Worm (Caenorhabditis elegans) whole organism, L2 larva: ENCODE measurements around the gene F35F10.7.

Experiments
- C34F6.9 ChIP-seq: fragments of 150-350 bp; optimal IDR thresholded peaks from 2 replicates; lab custom pipeline; 2014; ENCODE audit warnings: missing biosample characterization, missing genetic modification characterization
- F13H6.1 ChIP-seq: sonication (generic microtip); optimal IDR thresholded peaks from 2 replicates; lab custom pipeline; 2016; ENCODE audit warnings: missing genetic modification characterization, missing compliant biosample characterization
- R02D3.7 ChIP-seq: fragments of 150-350 bp; optimal IDR thresholded peaks from 2 replicates; lab custom pipeline; 2014; ENCODE audit warnings: missing biosample characterization, missing genetic modification characterization
- Y55F3AM.14 ChIP-seq: fragments of 200-800 bp; sonication (Bioruptor generic); optimal IDR thresholded peaks from 2 replicates; lab custom pipeline; 2018; ENCODE audit warnings: mild to moderate bottlenecking, missing genetic modification characterization, missing compliant biosample characterization
- ZK546.5 ChIP-seq: sonication (generic microtip); optimal IDR thresholded peaks from 2 replicates; lab custom pipeline; 2017; ENCODE audit warnings: missing biosample characterization, missing genetic modification characterization
- aly-2 ChIP-seq: fragments of 150-350 bp; optimal IDR thresholded peaks from 2 replicates; lab custom pipeline; 2014; ENCODE audit warnings: missing biosample characterization, missing genetic modification characterization
- ama-1 ChIP-seq: fragments of 150-350 bp; optimal IDR thresholded peaks from 2 replicates; lab custom pipeline; 2018; ENCODE audit warnings: inconsistent platforms
- blmp-1 ChIP-seq: sonication (generic microtip); optimal IDR thresholded peaks from 2 replicates; lab custom pipeline; 2017; ENCODE audit warnings: missing genetic modification characterization, mild to moderate bottlenecking, missing compliant biosample characterization, antibody characterized with exemption, moderate library complexity; ENCODE audit not compliant: insufficient read depth
- ceh-16 ChIP-seq: fragments of 150-350 bp; optimal IDR thresholded peaks from 2 replicates; lab custom pipeline; 2014; ENCODE audit warnings: missing biosample characterization, missing genetic modification characterization
- ceh-82 ChIP-seq: fragments of 150-350 bp; optimal IDR thresholded peaks from 2 replicates; lab custom pipeline; 2014; ENCODE audit warnings: missing biosample characterization, missing genetic modification characterization
- lin-11 ChIP-seq: fragments of 150-350 bp; sonication (generic microtip); optimal IDR thresholded peaks from 2 replicates; lab custom pipeline; 2014; ENCODE audit warnings: missing biosample characterization, missing genetic modification characterization, inconsistent platforms, mixed read lengths
- lin-39 ChIP-seq: fragments of 150-350 bp; optimal IDR thresholded peaks from 2 replicates; lab custom pipeline; 2014; ENCODE audit warnings: missing biosample characterization, missing genetic modification reagents, missing genetic modification characterization
- lsy-2 ChIP-seq, 2 experiments: fragments of 150-350 bp in 1 of 2; sonication (generic microtip) in 1 of 2; optimal IDR thresholded peaks; 2 replicates each; lab custom pipeline; 2014 to 2017; ENCODE audit warnings: missing biosample characterization in 2 of 2, missing genetic modification characterization in 2 of 2
- mab-5 ChIP-seq: fragments of 150-350 bp; optimal IDR thresholded peaks from 2 replicates; lab custom pipeline; 2014; ENCODE audit warnings: missing biosample characterization, missing genetic modification characterization
- nhr-11 ChIP-seq: fragments of 150-350 bp; optimal IDR thresholded peaks from 2 replicates; lab custom pipeline; 2014; ENCODE audit warnings: missing biosample characterization, missing genetic modification characterization
- nhr-129 ChIP-seq: fragments of 150-350 bp; optimal IDR thresholded peaks from 2 replicates; lab custom pipeline; 2014; ENCODE audit warnings: missing biosample characterization, missing genetic modification characterization
- nhr-21 ChIP-seq: fragments of 150-350 bp; optimal IDR thresholded peaks from 2 replicates; lab custom pipeline; 2014; ENCODE audit warnings: missing biosample characterization, missing genetic modification characterization
- nhr-237 ChIP-seq: fragments of 150-350 bp; optimal IDR thresholded peaks from 2 replicates; lab custom pipeline; 2014; ENCODE audit warnings: missing biosample characterization, missing genetic modification characterization
- nhr-25 ChIP-seq: fragments of 150-350 bp; sonication (generic microtip); optimal IDR thresholded peaks from 3 replicates; lab custom pipeline; 2014; ENCODE audit warnings: missing biosample characterization, missing genetic modification characterization
- nhr-77 ChIP-seq: fragments of 150-350 bp; optimal IDR thresholded peaks from 2 replicates; lab custom pipeline; 2014; ENCODE audit warnings: missing biosample characterization, missing genetic modification characterization
- sem-4 ChIP-seq: fragments of 150-350 bp; optimal IDR thresholded peaks from 2 replicates; lab custom pipeline; 2014; ENCODE audit warnings: missing biosample characterization, missing genetic modification reagents, missing genetic modification characterization
- skn-1 ChIP-seq: sonication (generic microtip); optimal IDR thresholded peaks from 2 replicates; lab custom pipeline; 2017; ENCODE audit warnings: missing biosample characterization, missing genetic modification characterization
- sma-9 ChIP-seq, 2 experiments: fragments of 150-350 bp in 1 of 2; sonication (generic microtip) in 1 of 2; optimal IDR thresholded peaks; 2 replicates each; lab custom pipeline; 2014 to 2016; ENCODE audit warnings: missing genetic modification characterization in 2 of 2, mild to moderate bottlenecking in 1 of 2, missing biosample characterization in 1 of 2, missing compliant biosample characterization in 1 of 2, missing genetic modification reagents in 1 of 2, moderate library complexity in 1 of 2
- snpc-4 ChIP-seq: fragments of 150-350 bp; optimal IDR thresholded peaks from 2 replicates; lab custom pipeline; 2014; ENCODE audit warnings: missing biosample characterization, missing genetic modification characterization
- unc-39 ChIP-seq: fragments of 150-350 bp; optimal IDR thresholded peaks from 2 replicates; lab custom pipeline; 2014; ENCODE audit warnings: missing biosample characterization, missing genetic modification characterization
- unc-62 ChIP-seq: fragments of 150-350 bp; optimal IDR thresholded peaks from 2 replicates; lab custom pipeline; 2014; ENCODE audit warnings: missing biosample characterization, missing genetic modification reagents, missing genetic modification characterization
- ztf-1 ChIP-seq: fragments of 200-800 bp; sonication (Bioruptor generic); conservative IDR thresholded peaks from 2 replicates; pipeline ENCODE4 v1.3.6; 2022; ENCODE audit warnings: missing genetic modification characterization, missing compliant biosample characterization
- ztf-4 ChIP-seq: fragments of 150-350 bp; optimal IDR thresholded peaks from 2 replicates; lab custom pipeline; 2014; ENCODE audit warnings: missing biosample characterization, missing genetic modification characterization

Gene F35F10.7

DNA sequence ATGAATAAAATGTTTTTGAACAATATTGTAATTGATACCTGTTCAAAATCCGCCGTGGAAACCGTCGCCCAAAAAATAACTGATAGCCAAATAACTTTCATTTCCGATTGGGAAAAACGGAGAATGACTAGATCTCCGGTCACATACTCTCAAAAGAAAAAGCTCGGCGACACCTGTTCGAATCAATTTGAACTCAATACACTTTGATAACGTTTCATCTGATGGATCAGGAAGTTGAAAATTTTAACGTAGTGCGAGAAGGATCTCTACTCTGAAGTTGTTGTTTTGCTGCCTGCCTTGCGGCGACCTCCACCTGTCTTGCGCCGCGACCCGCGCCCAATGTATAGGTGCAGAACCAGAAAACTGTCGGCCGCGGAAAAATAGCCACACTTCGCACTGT, 14.1 kb downstream of the F35F10.7 start, which contains the start of gene T28A11.20:
T28A11.20 (minus strand) TSS at position 101 of the 400 bp plus-strand sequence.
- TF ChIP-seq nhr-11 (tag; lab: Kevin White, UChicago) (no peak), ztf-1 (GFP tag; lab: Robert Waterston, UW) (no peak)

DNA sequence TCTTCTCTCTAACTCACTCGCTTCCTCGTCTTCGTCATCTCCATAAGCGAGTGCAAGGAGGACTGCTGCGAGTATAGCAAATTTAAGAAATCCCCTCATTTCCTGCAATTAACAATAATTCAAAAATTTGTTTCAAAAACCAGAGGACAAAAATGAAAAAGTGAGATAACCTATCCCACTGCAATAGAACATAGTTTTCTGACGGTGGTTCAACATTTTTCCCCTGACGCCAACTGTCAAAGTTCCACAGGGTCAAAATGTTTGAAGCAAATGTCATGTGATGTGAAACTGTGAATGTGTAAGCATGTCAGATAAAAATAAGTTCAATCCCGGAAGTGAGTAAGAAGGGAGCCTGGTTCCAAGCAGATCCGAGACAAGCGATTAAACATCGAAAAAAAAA, 17.8 kb downstream of the F35F10.7 start, which contains the start of gene T28A11.19:
T28A11.19 (minus strand) TSS at position 108 of the 400 bp plus-strand sequence.
- TF ChIP-seq sma-9 (GFP tag; optimal IDR thresholded peaks at IDR 0.05; lab: Kevin White, UChicago) (peak; percentile 33), sma-9 (tag; optimal IDR thresholded peaks at IDR 0.05; lab: Kevin White, UChicago) (no peak), lin-11 (tag; lab: Kevin White, UChicago) (no peak)
- TF ChIP-seq, all 48 proteins: peak for 1

DNA sequence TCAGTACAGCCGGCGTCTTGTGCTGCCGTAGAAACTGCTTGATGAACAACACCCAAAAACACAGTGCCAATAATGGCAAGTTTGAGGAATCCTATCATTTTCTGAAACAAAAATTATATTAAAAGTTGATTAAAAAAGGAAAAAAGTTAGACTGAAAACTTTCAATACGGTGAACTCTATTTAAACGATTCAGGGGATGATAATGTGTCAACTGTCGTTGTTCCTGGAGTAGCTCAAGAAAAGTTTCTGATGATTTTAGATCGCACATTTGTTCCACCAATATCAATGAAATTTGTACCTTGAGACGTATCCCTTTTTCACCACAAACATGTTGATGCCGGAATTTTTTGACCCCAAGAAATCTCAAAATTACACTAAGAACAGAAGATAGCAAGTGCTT, 19.3 kb downstream of the F35F10.7 start, which contains the start of gene T28A11.18:
T28A11.18 (minus strand) TSS at position 101 of the 400 bp plus-strand sequence.
- no peak for TF ChIP-seq mab-5 (tag; lab: Kevin White, UChicago)
- no peak for TF ChIP-seq nhr-77 (tag; lab: Kevin White, UChicago)
- no peak for TF ChIP-seq unc-62 (GFP tag; lab: Kevin White, UChicago)
- no peak for TF ChIP-seq snpc-4
- TF ChIP-seq aly-2 (tag; lab: Kevin White, UChicago), result no peak
- TF ChIP-seq nhr-237 (tag; lab: Kevin White, UChicago), result no peak
- no peak for TF ChIP-seq blmp-1 (tag; lab: Kevin White, UChicago)
- TF ChIP-seq skn-1 (tag; lab: Kevin White, UChicago), result no peak
- no peak for TF ChIP-seq ztf-1 (GFP tag; lab: Robert Waterston, UW)
- no peak for TF ChIP-seq ZK546.5 (tag; lab: Kevin White, UChicago)
- no peak for TF ChIP-seq sem-4 (tag; lab: Kevin White, UChicago)
- no peak for TF ChIP-seq unc-39
- no peak for TF ChIP-seq ama-1 (lab: Kevin White, UChicago)
- TF ChIP-seq Y55F3AM.14, result no peak
- no peak for TF ChIP-seq nhr-129 (tag; lab: Kevin White, UChicago)
- TF ChIP-seq nhr-25 (tag; lab: Kevin White, UChicago), result no peak

DNA sequence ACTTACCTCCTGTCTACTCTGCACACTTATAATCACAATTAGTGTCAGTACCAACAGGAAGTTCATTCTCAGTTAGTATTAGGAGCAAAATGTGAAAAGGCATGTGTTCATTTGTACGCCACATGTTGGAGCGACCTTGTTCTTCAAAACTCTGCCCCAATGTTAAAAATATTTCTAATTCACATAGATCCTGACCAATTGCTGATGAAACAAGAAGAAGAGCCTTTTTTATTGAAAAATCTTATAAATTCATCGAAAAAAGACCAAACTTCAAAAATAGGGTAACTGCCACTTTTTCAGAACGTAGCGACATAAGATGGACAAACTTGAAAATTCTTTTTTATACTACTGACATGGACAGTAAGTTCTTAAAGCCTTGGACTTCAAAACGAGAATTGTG, 21.0 kb downstream of the F35F10.7 start, which contains the start of gene T28A11.17:
T28A11.17 (minus strand) TSS at position 101 of the 400 bp plus-strand sequence.
- no peak for TF ChIP-seq lin-11 (tag; lab: Kevin White, UChicago)

DNA sequence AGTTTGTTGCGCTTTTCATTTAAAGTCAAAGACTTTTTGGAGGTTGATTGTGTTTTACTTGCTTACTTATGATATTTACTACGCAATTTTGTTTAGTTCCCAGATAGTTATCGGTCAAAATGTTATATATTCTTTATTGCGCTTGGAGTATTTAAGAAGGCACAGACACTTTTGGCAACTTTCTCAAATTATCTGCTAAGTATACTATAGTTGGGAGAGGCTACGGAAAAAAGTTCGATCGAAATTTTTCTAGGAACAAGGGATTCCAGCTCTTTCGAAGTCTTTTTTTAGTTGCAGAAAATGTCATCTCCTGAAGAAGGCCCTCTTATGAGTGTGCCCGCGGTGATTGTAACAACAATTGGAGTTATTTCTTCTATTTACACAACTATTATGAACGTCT, 27.2 kb downstream of the F35F10.7 start, which contains the start of gene srbc-5:
srbc-5 (plus strand) TSS at position 301 of the 400 bp plus-strand sequence.
- no peak for TF ChIP-seq ZK546.5 (tag; lab: Kevin White, UChicago)
- no peak for TF ChIP-seq lin-39
- TF ChIP-seq ama-1 (lab: Kevin White, UChicago), result no peak
- TF ChIP-seq nhr-129 (tag; lab: Kevin White, UChicago), result no peak
- no peak for TF ChIP-seq C34F6.9 (tag; lab: Kevin White, UChicago)
- TF ChIP-seq F13H6.1, result no peak

DNA sequence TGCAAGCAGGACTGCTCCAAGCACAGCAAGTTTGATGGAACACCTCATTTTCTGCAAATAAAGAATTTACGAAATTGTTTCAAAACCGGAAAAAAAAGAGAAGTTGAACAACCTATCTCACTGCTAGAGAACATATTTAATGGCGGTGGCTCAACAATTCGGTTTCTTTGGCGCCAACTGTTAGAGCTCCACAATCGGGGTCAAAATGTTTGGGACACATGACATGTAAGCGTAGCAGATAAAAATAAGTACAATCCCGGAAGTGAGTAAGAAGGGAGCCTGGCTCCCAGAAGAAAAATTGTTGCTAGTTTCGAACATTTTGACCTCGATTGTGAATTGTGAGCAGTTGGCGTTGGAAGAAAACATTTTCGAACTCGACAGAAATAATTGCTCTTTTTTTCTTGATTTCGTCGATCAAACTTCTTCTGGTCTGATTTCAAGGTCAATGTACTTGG, 28.0 kb downstream of the F35F10.7 start, which contains the start of gene T28A11.16:
T28A11.16 (minus strand) TSS at position 51 of the 455 bp plus-strand sequence.
- TF ChIP-seq ztf-1 (GFP tag; lab: Robert Waterston, UW) (no peak), F13H6.1 (peak; percentile 30), sma-9 (GFP tag; optimal IDR thresholded peaks at IDR 0.05; lab: Kevin White, UChicago) (peak; percentile 88), sma-9 (tag; optimal IDR thresholded peaks at IDR 0.05; lab: Kevin White, UChicago) (no peak)

DNA sequence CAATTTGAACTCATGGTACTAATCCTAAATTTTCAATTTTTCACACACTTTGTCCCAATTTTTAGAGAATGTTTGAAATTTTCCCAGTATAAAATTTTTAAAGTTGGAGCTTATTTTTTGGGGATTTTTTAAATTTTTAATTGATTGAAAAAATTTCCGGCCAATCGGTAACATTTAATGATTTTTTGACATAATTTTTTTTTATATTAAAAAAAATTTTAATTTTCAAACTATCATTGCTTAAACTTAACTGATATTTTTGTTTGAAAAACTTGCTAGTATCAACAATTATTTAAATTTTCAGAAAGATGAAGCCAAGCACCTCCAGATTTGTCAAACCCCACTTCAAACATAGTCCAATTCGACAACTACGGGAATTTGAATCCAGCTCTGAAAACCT, 30.0 kb downstream of the F35F10.7 start, which contains the start of gene T28A11.22:
T28A11.22 (plus strand) TSS at position 301 of the 400 bp plus-strand sequence.
- no peak for TF ChIP-seq R02D3.7 (tag; lab: Kevin White, UChicago)
- TF ChIP-seq lsy-2 (tag; optimal IDR thresholded peaks at IDR 0.05; lab: Kevin White, UChicago), result no peak
- no peak for TF ChIP-seq nhr-77 (tag; lab: Kevin White, UChicago)
- no peak for TF ChIP-seq ztf-4
- TF ChIP-seq skn-1 (tag; lab: Kevin White, UChicago), result no peak
- TF ChIP-seq nhr-129 (tag; lab: Kevin White, UChicago), result no peak
- no peak for TF ChIP-seq nhr-21
- TF ChIP-seq ceh-16 (tag; lab: Kevin White, UChicago), result no peak
- TF ChIP-seq ceh-82 (tag; lab: Kevin White, UChicago), result no peak
